Fruit fly (Drosophila melanogaster) whole organism, embryonic: Measurements from ENCODE around the gene Sgs1.

Experiments used
- CG10321 ChIP-seq: fragments of 200-800 bp; sonication (Bioruptor generic); IDR thresholded peaks from 2 replicates; pipeline ENCODE4 v1.3.6; 2022; ENCODE audit warnings: missing biosample characterization, missing genetic modification characterization
- CG12071 ChIP-seq: fragments of 200-800 bp; sonication (Bioruptor generic); optimal IDR thresholded peaks from 3 replicates; lab custom pipeline; 2018; ENCODE audit warnings: missing biosample characterization, mild to moderate bottlenecking, missing genetic modification characterization
- CG13424 ChIP-seq: fragments of 200-800 bp; sonication (Bioruptor generic); optimal IDR thresholded peaks from 2 replicates; lab custom pipeline; 2019; ENCODE audit warnings: missing biosample characterization, mild to moderate bottlenecking, missing genetic modification characterization, moderate library complexity
- CG14860 ChIP-seq: fragments of 200-800 bp; sonication (Bioruptor generic); IDR thresholded peaks from 3 replicates; pipeline ENCODE4 v1.3.6; 2022; ENCODE audit warnings: missing biosample characterization, missing genetic modification characterization; ENCODE audit not compliant: partially characterized antibody
- CG15073 ChIP-seq: fragments of 200-800 bp; sonication (Bioruptor generic); optimal IDR thresholded peaks from 2 replicates; lab custom pipeline; 2016; ENCODE audit warnings: missing biosample characterization, missing genetic modification characterization
- CG15269 ChIP-seq: fragments of 200-800 bp; sonication (Bioruptor generic); optimal IDR thresholded peaks from 2 replicates; lab custom pipeline; 2018; ENCODE audit warnings: missing biosample characterization, mild to moderate bottlenecking, missing genetic modification characterization, moderate library complexity
- CG15514 ChIP-seq: fragments of 200-800 bp; sonication (Bioruptor generic); optimal IDR thresholded peaks from 3 replicates; lab custom pipeline; 2017; ENCODE audit warnings: missing biosample characterization, missing genetic modification characterization, mild to moderate bottlenecking, moderate library complexity, missing genetic modification reagents
- CG16779 ChIP-seq: fragments of 200-800 bp; sonication (Bioruptor generic); IDR thresholded peaks from 2 replicates; pipeline ENCODE4 v1.3.6; 2022; ENCODE audit warnings: missing biosample characterization, missing genetic modification characterization
- CG18262 ChIP-seq: fragments of 200-800 bp; optimal IDR thresholded peaks from 3 replicates; lab custom pipeline; 2019; ENCODE audit warnings: missing biosample characterization, mild to moderate bottlenecking, missing genetic modification characterization, moderate library complexity
- CG18764 ChIP-seq: fragments of 200-800 bp; sonication (Bioruptor generic); optimal IDR thresholded peaks from 3 replicates; lab custom pipeline; 2016; ENCODE audit warnings: missing biosample characterization, missing genetic modification characterization
- CG31365 ChIP-seq: fragments of 200-800 bp; sonication (Bioruptor generic); optimal IDR thresholded peaks from 2 replicates; lab custom pipeline; 2018; ENCODE audit warnings: missing biosample characterization, mild to moderate bottlenecking, missing genetic modification characterization
- CG32532 ChIP-seq: fragments of 200-800 bp; sonication (Bioruptor generic); IDR thresholded peaks from 2 replicates; pipeline ENCODE4 v1.3.6; 2022; ENCODE audit warnings: missing biosample characterization, missing genetic modification characterization
- CG3995 ChIP-seq: fragments of 200-800 bp; sonication (Bioruptor generic); optimal IDR thresholded peaks from 3 replicates; lab custom pipeline; 2016; ENCODE audit warnings: missing biosample characterization, missing genetic modification characterization
- CG6791 ChIP-seq: fragments of 200-800 bp; sonication (Bioruptor generic); IDR thresholded peaks from 3 replicates; pipeline ENCODE4 v1.3.6; 2022; ENCODE audit warnings: missing biosample characterization, missing genetic modification characterization; ENCODE audit not compliant: partially characterized antibody
- CG7357 ChIP-seq: fragments of 200-800 bp; sonication (Bioruptor generic); IDR thresholded peaks from 3 replicates; pipeline ENCODE4 v1.3.6; 2022; ENCODE audit warnings: missing biosample characterization, missing genetic modification characterization
- CG7987 ChIP-seq: fragments of 200-800 bp; sonication (Bioruptor generic); optimal IDR thresholded peaks from 2 replicates; lab custom pipeline; 2018; ENCODE audit warnings: missing biosample characterization, mild to moderate bottlenecking, missing genetic modification characterization, moderate library complexity
- Dip2 ChIP-seq: fragments of 200-800 bp; sonication (Bioruptor generic); IDR thresholded peaks from 2 replicates; pipeline ENCODE4 v1.3.6; 2022; ENCODE audit warnings: missing biosample characterization, missing genetic modification characterization
- Doc2 ChIP-seq: fragments of 200-800 bp; sonication (Bioruptor generic); IDR thresholded peaks from 2 replicates; pipeline ENCODE4 v1.3.6; 2022; ENCODE audit warnings: missing biosample characterization, missing genetic modification characterization
- E2f2 ChIP-seq: fragments of 200-800 bp; sonication (Bioruptor generic); IDR thresholded peaks from 2 replicates; pipeline ENCODE4 v1.3.6; 2022; ENCODE audit warnings: missing biosample characterization, missing genetic modification characterization
- ERR ChIP-seq: fragments of 200-800 bp; sonication (Bioruptor generic); optimal IDR thresholded peaks from 2 replicates; lab custom pipeline; 2016; ENCODE audit warnings: missing biosample characterization, missing genetic modification characterization
- Fer1 ChIP-seq: fragments of 200-800 bp; sonication (Bioruptor generic); optimal IDR thresholded peaks from 2 replicates; lab custom pipeline; 2017; ENCODE audit warnings: missing biosample characterization, mild to moderate bottlenecking, missing genetic modification characterization
- HLH3B ChIP-seq: fragments of 200-800 bp; sonication (Bioruptor generic); IDR thresholded peaks from 2 replicates; pipeline ENCODE4 v1.3.6; 2022; ENCODE audit warnings: missing biosample characterization, missing genetic modification characterization
- HLH4C ChIP-seq: fragments of 200-800 bp; sonication (Bioruptor generic); IDR thresholded peaks from 3 replicates; pipeline ENCODE4 v1.3.6; 2022; ENCODE audit warnings: missing biosample characterization, missing genetic modification characterization; ENCODE audit not compliant: partially characterized antibody
- HLH54F ChIP-seq: fragments of 200-800 bp; sonication (Bioruptor generic); optimal IDR thresholded peaks from 3 replicates; lab custom pipeline; 2016; ENCODE audit warnings: missing biosample characterization, missing genetic modification characterization
- Hmx ChIP-seq: fragments of 200-800 bp; sonication (Bioruptor generic); optimal IDR thresholded peaks from 2 replicates; lab custom pipeline; 2016; ENCODE audit warnings: missing biosample characterization, missing genetic modification characterization
- MESR4 ChIP-seq: fragments of 200-800 bp; sonication (Bioruptor generic); optimal IDR thresholded peaks from 2 replicates; lab custom pipeline; 2018; ENCODE audit warnings: missing biosample characterization, mild to moderate bottlenecking, missing genetic modification characterization, moderate library complexity
- MTF-1 ChIP-seq: fragments of 200-800 bp; sonication (Bioruptor generic); optimal IDR thresholded peaks from 2 replicates; lab custom pipeline; 2018; ENCODE audit warnings: missing biosample characterization, mild to moderate bottlenecking, missing genetic modification characterization, borderline replicate concordance
- Nf-YA ChIP-seq: fragments of 200-800 bp; sonication (Bioruptor generic); IDR thresholded peaks from 2 replicates; pipeline ENCODE4 v1.3.6; 2022; ENCODE audit warnings: missing biosample characterization, missing genetic modification characterization
- Oli ChIP-seq: fragments of 200-800 bp; sonication (Bioruptor generic); optimal IDR thresholded peaks from 2 replicates; lab custom pipeline; 2018; ENCODE audit warnings: missing biosample characterization, mild to moderate bottlenecking, missing genetic modification characterization, moderate library complexity
- Opbp ChIP-seq: fragments of 200-800 bp; sonication (Bioruptor generic); IDR thresholded peaks from 3 replicates; pipeline ENCODE4 v1.3.6; 2022; ENCODE audit warnings: missing biosample characterization, missing genetic modification characterization; ENCODE audit not compliant: partially characterized antibody
- Optix ChIP-seq: fragments of 200-800 bp; sonication (Bioruptor generic); IDR thresholded peaks from 3 replicates; pipeline ENCODE4 v1.3.6; 2022; ENCODE audit warnings: missing biosample characterization, missing genetic modification characterization
- Pdp1 ChIP-seq, 2 experiments: fragments of 200-800 bp; sonication (Bioruptor generic); optimal IDR thresholded peaks; 3 replicates each; lab custom pipeline; 2016; ENCODE audit warnings: missing biosample characterization in 2 of 2, missing genetic modification characterization in 2 of 2, mild to moderate bottlenecking in 1 of 2, moderate library complexity in 1 of 2
- Ptx1 ChIP-seq: fragments of 200-800 bp; sonication (Bioruptor generic); IDR thresholded peaks from 2 replicates; pipeline ENCODE4 v1.3.6; 2022; ENCODE audit warnings: missing biosample characterization, missing genetic modification characterization
- Six4 ChIP-seq: fragments of 200-800 bp; sonication (Bioruptor generic); optimal IDR thresholded peaks from 2 replicates; lab custom pipeline; 2016; ENCODE audit warnings: missing biosample characterization, missing genetic modification characterization
- Sox100B ChIP-seq: fragments of 200-800 bp; sonication (Bioruptor generic); optimal IDR thresholded peaks from 3 replicates; lab custom pipeline; 2018; ENCODE audit warnings: missing biosample characterization, mild to moderate bottlenecking, missing genetic modification characterization
- Spps ChIP-seq: fragments of 200-800 bp; sonication (Bioruptor generic); optimal IDR thresholded peaks from 2 replicates; lab custom pipeline; 2018; ENCODE audit warnings: missing biosample characterization, mild to moderate bottlenecking, missing genetic modification characterization
- TFAM ChIP-seq: fragments of 200-800 bp; sonication (Bioruptor generic); optimal IDR thresholded peaks from 2 replicates; lab custom pipeline; 2017; ENCODE audit warnings: missing biosample characterization, missing genetic modification characterization, inconsistent platforms
- bab2 ChIP-seq: fragments of 200-800 bp; sonication (Bioruptor generic); optimal IDR thresholded peaks from 2 replicates; lab custom pipeline; 2016; ENCODE audit warnings: missing biosample characterization, missing genetic modification characterization
- cas ChIP-seq: fragments of 200-800 bp; sonication (Bioruptor generic); IDR thresholded peaks from 2 replicates; pipeline ENCODE4 v1.3.6; 2022; ENCODE audit warnings: missing biosample characterization, missing genetic modification characterization
- croc ChIP-seq: fragments of 200-800 bp; sonication (Bioruptor generic); conservative IDR thresholded peaks from 3 replicates; pipeline ENCODE4 v1.3.6; 2022; ENCODE audit warnings: missing biosample characterization, missing genetic modification characterization
- dysf ChIP-seq: fragments of 200-800 bp; sonication (Bioruptor generic); IDR thresholded peaks from 3 replicates; pipeline ENCODE4 v1.3.6; 2022; ENCODE audit warnings: missing biosample characterization, missing genetic modification characterization
- esg ChIP-seq: fragments of 200-800 bp; sonication (Bioruptor generic); conservative IDR thresholded peaks from 2 replicates; pipeline ENCODE4 v1.3.6; 2022; ENCODE audit warnings: missing biosample characterization, missing genetic modification characterization
- gcm ChIP-seq: fragments of 200-800 bp; sonication (Bioruptor generic); optimal IDR thresholded peaks from 2 replicates; lab custom pipeline; 2019; ENCODE audit warnings: missing biosample characterization, mild to moderate bottlenecking, missing genetic modification characterization, moderate library complexity
- gsb-n ChIP-seq: fragments of 200-800 bp; sonication (Bioruptor generic); optimal IDR thresholded peaks from 3 replicates; lab custom pipeline; 2018; ENCODE audit warnings: missing biosample characterization, mild to moderate bottlenecking, missing genetic modification characterization
- her ChIP-seq: fragments of 200-800 bp; sonication (Bioruptor generic); optimal IDR thresholded peaks from 2 replicates; lab custom pipeline; 2016; ENCODE audit warnings: missing biosample characterization, missing genetic modification characterization
- hth ChIP-seq: fragments of >200 bp; optimal IDR thresholded peaks from 2 replicates; lab custom pipeline; 2017; ENCODE audit warnings: inconsistent platforms
- luna ChIP-seq: fragments of 200-800 bp; sonication (Bioruptor generic); optimal IDR thresholded peaks from 2 replicates; lab custom pipeline; 2016; ENCODE audit warnings: missing biosample characterization, missing genetic modification characterization
- p53 ChIP-seq: fragments of 200-800 bp; sonication (Bioruptor generic); optimal IDR thresholded peaks from 2 replicates; lab custom pipeline; 2016; ENCODE audit warnings: missing biosample characterization, missing genetic modification characterization
- peb ChIP-seq: fragments of 200-800 bp; sonication (Bioruptor generic); IDR thresholded peaks from 2 replicates; pipeline ENCODE4 v1.3.6; 2022; ENCODE audit warnings: missing biosample characterization, missing genetic modification characterization
- sim ChIP-seq: fragments of 200-800 bp; sonication (Bioruptor generic); IDR thresholded peaks from 2 replicates; pipeline ENCODE4 v1.3.6; 2022; ENCODE audit warnings: missing biosample characterization, missing genetic modification characterization
- wdn ChIP-seq: fragments of 200-800 bp; sonication (Bioruptor generic); IDR thresholded peaks from 2 replicates; pipeline ENCODE4 v1.3.6; 2022; ENCODE audit warnings: missing biosample characterization, missing genetic modification characterization

Sgs1 gene

DNA sequence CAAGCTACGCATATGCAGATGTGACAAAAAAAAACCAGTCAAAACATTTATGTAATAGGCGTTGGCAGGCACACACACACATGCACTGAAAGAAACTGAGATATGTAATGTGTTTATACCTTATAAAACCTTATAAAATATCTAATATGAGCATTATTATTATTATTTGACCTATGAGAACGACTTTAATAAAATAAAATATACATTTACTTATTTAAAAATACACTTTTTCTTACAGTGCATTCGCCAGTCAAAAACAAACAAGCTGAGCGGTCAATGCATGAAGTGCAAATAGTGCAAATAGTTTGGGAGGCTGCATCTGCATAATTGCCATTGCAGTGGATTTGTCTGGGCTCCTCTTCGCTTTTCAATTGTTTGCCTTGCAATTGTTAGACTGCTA lies 29.2 kb upstream of the Sgs1 start (continued):
- TF ChIP-seq CG7987 (GFP tag; lab: Kevin White, UChicago) (peak; percentile 44), HLH54F (GFP tag; lab: Kevin White, UChicago) (no peak), CG7357 (GFP tag; lab: Robert Waterston, UW) (0 out of 3 replicates have a peak, but pooled peaks have one; percentile 47), Spps (tag; lab: Kevin White, UChicago) (no peak), CG12071 (GFP tag; lab: Kevin White, UChicago) (peak; percentile 61), her (GFP tag; lab: Kevin White, UChicago) (no peak), CG10321 (GFP tag; lab: Robert Waterston, UW) (peak; percentile 47; the same call in 1 of the 2 replicates), CG18764 (GFP tag; lab: Kevin White, UChicago) (peak; percentile 41), MESR4 (GFP tag; lab: Kevin White, UChicago) (no peak), Six4 (GFP tag; lab: Kevin White, UChicago) (peak; percentile 50), Hmx (GFP tag; lab: Kevin White, UChicago) (no peak), cas (GFP tag; lab: Robert Waterston, UW) (no peak), MTF-1 (peak; percentile 21), Dip2 (no peak), HLH3B (GFP tag; lab: Robert Waterston, UW) (peak; percentile 88), wdn (GFP tag; lab: Robert Waterston, UW) (no peak), Pdp1 (GFP tag; optimal IDR thresholded peaks at IDR 0.05; lab: Kevin White, UChicago) (peak; percentile 30 to 70), CG32532 (GFP tag; lab: Robert Waterston, UW) (no peak), TFAM (no peak), CG3995 (GFP tag; lab: Kevin White, UChicago) (no peak), Doc2 (GFP tag; lab: Robert Waterston, UW) (no peak), ERR (GFP tag; lab: Kevin White, UChicago) (no peak), esg (peak; percentile 75), CG6791 (GFP tag; lab: Robert Waterston, UW) (no peak), luna (GFP tag; lab: Kevin White, UChicago) (no peak), Ptx1 (peak; percentile 76), CG31365 (tag; lab: Kevin White, UChicago) (no peak), Fer1 (GFP tag; lab: Kevin White, UChicago) (peak; percentile 79), CG18262 (peak; percentile 77), CG14860 (GFP tag; lab: Robert Waterston, UW) (no peak), CG13424 (tag; lab: Kevin White, UChicago) (peak; percentile 89), Opbp (GFP tag; lab: Robert Waterston, UW) (no peak), CG15269 (peak; percentile 89), gsb-n (tag; lab: Kevin White, UChicago) (peak; percentile 64), dysf (GFP tag; lab: Robert Waterston, UW) (peak; percentile 69), Oli (tag; lab: Kevin White, UChicago) (peak; percentile 86), CG16779 (GFP tag; lab: Robert Waterston, UW) (no peak), peb (GFP tag; lab: Robert Waterston, UW) (no peak), Optix (peak; percentile 54; the same call in 2 of the 3 replicates), HLH4C (GFP tag; lab: Robert Waterston, UW) (no peak), Sox100B (peak; percentile 87), CG15073 (GFP tag; lab: Kevin White, UChicago) (no peak), E2f2 (GFP tag; lab: Robert Waterston, UW) (peak; percentile 57; the same call in 1 of the 2 replicates), p53 (GFP tag; lab: Kevin White, UChicago) (no peak), CG15514 (GFP tag; lab: Kevin White, UChicago) (peak; percentile 9), gcm (GFP tag; lab: Kevin White, UChicago) (peak; percentile 83), bab2 (peak; percentile 14), Nf-YA (GFP tag; lab: Robert Waterston, UW) (peak; percentile 60; the same call in 1 of the 2 replicates), sim (GFP tag; lab: Robert Waterston, UW) (peak; percentile 15; the same call in 1 of the 2 replicates), hth (lab: Kevin White, UChicago) (no peak), croc (GFP tag; lab: Robert Waterston, UW) (peak; percentile 17; the same call in 2 of the 3 replicates)
